Worm (Caenorhabditis elegans): ENCODE results near the gene F07C3.3.

- no peak for TF ChIP-seq W03F9.2 (tag; optimal IDR thresholded peaks at IDR 0.05)
- TF ChIP-seq dao-5 (tag; optimal IDR thresholded peaks at IDR 0.05): no peak
Observed at ce11 chrV:9257467-9257866, 25.3 kb upstream of the F07C3.3 start, which contains the start of gene F07C3.16.

All from whole organism, L4/young adult.